Worm (Caenorhabditis elegans): ENCODE results near the gene kin-21.
A peak's percentile ranks its signal among the peaks of the same experiment; 100 is the strongest.

The kin-21 gene

DNA sequence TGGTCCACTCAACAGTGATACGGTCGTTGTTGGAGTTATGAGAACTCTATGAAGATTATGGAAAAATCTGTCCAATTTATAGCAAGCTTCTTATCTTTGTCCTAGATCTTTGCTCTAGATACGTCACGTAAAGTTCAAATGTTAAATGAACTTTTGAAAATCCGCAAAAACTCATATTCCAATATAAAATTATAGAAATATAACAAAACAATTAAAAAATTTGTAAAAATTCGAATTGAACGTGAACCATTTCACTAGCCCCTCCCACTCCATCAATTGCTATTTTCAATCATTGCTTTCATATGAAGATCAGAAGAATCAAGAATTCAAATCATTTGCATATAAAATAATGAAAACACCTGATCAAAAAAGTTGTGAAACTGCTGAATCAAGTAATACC is at the start of gene kin-21:
Gene kin-21 (plus strand): TSS at position 301 of the 400 bp plus-strand sequence.
- no peak for TF ChIP-seq dao-5 (tag; optimal IDR thresholded peaks at IDR 0.05)
- TF ChIP-seq him-1 (tag; optimal IDR thresholded peaks at IDR 0.05), result no peak
- TF ChIP-seq W03F9.2 (tag; optimal IDR thresholded peaks at IDR 0.05), result no peak

DNA sequence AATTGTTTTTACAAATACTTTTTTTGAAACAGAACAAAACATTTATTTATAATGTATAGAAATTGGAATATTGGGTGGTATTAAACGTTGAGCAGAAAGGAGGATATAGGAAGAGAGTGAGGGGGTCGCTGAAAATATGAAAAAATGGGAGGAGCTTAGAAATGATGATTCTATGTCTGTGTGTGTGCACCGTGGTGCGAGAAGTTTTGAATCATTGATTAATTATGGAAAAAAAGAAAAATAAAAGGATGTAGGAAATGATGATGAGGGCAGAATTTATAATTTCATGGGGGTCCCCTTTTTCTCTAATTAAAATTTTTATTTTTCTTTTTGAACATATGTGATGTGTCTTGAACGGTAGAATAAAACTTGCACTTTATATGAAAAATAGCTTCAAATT is 48.0 kb upstream of the kin-21 start, which contains the start of gene sre-4:
Gene sre-4 (minus strand): TSS at position 101 of the 400 bp plus-strand sequence.
- TF ChIP-seq dao-5 (tag; optimal IDR thresholded peaks at IDR 0.05) (no peak), W03F9.2 (tag; optimal IDR thresholded peaks at IDR 0.05) (no peak), him-1 (tag; optimal IDR thresholded peaks at IDR 0.05) (no peak)

DNA sequence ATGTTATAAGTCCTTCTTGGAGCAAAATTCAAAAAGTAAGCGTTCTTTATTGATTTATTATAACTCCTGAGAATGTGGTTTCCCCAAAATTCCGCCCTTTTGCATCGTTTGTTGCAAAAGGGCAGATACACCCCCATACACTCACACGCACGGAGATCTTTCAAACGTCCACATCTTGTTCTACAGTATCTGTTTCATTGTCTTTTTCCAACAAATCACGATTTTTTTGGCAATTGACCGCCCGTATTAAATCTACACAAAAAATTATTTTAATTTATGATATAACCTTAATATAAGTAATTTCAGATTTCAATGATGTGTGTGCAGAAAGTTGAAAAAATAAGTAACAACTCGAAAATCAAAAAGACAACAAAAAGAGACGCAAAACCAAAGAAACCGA is 43.2 kb upstream of the kin-21 start, which contains the start of gene T13F2.4:
Gene T13F2.4 (plus strand): TSS at position 301 of the 400 bp plus-strand sequence.
- TF ChIP-seq him-1 (tag; optimal IDR thresholded peaks at IDR 0.05) (no peak), dao-5 (tag; optimal IDR thresholded peaks at IDR 0.05) (no peak)

DNA sequence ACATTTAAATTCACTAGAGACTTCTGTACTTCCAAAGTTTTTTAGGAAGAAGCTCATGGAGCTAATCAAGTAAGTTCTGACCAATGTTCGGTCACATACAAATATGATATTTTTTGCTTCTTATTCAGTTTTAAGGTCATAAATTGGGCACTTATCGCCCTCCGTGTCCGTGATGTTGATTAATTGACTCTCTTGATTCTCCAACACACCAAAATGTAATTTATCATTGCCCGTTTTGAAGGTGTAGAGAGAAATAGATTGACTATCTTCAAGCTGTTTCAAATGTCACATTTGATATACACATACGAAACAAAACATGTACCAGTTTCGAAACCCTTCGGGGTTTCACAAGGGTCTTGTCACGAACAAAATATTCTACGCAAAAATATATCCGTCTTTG is 42.0 kb upstream of the kin-21 start:
- TF ChIP-seq dao-5 (tag; optimal IDR thresholded peaks at IDR 0.05) (no peak), W03F9.2 (tag; optimal IDR thresholded peaks at IDR 0.05) (no peak), him-1 (tag; optimal IDR thresholded peaks at IDR 0.05) (no peak)

DNA sequence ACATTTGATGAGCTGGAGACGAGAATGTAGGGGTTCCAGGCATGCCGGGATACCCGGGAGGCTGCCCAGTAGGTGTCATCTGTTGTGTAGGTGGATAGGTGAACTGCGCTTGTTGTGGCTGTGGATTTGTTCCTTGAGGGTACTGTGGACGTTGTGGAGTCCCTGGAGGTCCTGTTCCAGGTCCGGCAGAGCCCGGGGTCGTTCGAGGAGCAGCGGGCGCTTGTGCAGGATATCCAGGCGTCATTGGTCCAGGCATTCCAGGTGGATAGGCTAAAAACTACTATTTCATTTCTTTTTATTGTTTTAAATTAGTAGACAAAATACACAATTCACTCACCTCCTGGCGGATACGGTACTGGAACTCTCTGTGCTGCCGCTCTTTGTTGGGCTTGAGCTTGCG is 37.4 kb upstream of the kin-21 start:
- no peak for TF ChIP-seq him-1 (tag; optimal IDR thresholded peaks at IDR 0.05)
- TF ChIP-seq W03F9.2 (tag; optimal IDR thresholded peaks at IDR 0.05), result no peak
- TF ChIP-seq dao-5 (tag; optimal IDR thresholded peaks at IDR 0.05), result no peak

DNA sequence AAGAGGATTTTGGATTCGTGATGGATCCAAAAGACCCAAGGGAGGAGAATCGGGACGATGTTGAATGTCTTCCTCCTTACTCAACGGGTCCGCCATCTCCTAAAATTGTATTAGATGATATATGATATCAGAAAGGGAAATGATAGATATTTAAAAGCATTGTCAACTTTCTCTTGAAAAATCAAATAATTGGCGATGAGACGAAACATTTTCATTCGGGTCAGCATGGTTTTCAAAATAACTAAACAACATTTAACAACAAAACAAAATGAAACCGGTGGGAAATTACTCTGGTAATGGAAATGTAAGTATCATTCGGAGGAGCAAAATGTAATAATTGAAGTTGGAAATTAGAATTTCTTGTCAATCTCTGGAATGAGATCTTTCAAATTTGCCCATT is 36.2 kb upstream of the kin-21 start, which contains the start of gene pis-1:
Gene pis-1 (minus strand): TSS at position 101 of the 400 bp plus-strand sequence.
- TF ChIP-seq him-1 (tag; optimal IDR thresholded peaks at IDR 0.05), result no peak
- no peak for TF ChIP-seq W03F9.2 (tag; optimal IDR thresholded peaks at IDR 0.05)
- no peak for TF ChIP-seq dao-5 (tag; optimal IDR thresholded peaks at IDR 0.05)

DNA sequence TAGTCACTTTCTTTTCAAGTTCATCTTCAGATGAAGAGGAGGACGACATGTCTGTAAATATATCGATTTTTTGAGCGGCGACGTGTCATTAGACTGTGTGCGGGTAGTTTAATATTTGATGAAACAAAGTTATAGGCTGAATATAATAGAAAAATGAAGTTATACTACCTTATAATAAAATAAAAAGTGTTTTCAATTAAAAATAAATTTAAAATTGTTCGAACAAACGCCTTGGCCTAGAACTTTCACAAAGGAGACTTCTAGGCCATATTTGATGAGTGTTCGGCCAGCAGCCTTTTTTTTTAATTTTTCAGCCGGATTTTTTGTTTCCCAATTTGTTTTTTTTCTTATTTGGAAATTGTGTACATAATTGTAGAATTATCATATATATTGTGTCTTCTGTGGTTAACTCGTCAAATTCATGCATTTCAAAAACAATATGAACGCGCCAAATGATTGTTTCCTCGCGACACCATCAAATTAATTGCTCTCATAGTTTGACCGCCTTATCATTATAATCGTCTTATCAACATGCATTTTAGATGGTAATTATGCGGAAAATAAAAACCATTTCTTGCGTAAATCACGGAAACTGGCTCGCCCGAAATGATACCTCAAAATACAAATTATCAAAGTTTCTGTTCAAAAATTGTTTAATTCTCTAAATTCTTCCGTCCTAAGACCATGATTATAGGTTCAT is 35.2 kb upstream of the kin-21 start, which contains the start of gene T13F2.2:
Gene T13F2.2 (minus strand): TSS at position 51 of the 700 bp plus-strand sequence.
- TF ChIP-seq him-1 (tag; optimal IDR thresholded peaks at IDR 0.05) (no peak), W03F9.2 (tag; optimal IDR thresholded peaks at IDR 0.05) (no peak), dao-5 (tag; optimal IDR thresholded peaks at IDR 0.05) (no peak)

DNA sequence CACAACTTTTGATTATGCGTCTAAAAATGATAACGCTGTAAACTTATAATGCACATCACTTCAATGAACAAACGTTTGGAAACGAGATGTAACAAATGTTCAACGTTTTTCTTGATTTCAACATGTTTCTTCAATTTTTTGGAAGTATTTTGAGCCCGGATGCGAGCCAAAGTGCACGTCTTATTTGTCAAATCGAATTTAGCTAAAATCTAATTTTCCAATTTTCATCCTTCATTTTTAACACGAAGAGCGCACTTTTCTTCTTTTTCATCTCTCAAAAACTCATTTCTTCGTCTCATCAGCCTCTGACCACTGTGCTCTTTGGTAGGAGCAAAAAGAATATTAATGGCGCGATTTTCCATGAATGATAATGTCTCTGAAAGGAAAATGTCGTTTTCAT is 34.4 kb upstream of the kin-21 start:
- TF ChIP-seq him-1 (tag; optimal IDR thresholded peaks at IDR 0.05) (no peak), W03F9.2 (tag; optimal IDR thresholded peaks at IDR 0.05) (no peak), dao-5 (tag; optimal IDR thresholded peaks at IDR 0.05) (no peak)

DNA sequence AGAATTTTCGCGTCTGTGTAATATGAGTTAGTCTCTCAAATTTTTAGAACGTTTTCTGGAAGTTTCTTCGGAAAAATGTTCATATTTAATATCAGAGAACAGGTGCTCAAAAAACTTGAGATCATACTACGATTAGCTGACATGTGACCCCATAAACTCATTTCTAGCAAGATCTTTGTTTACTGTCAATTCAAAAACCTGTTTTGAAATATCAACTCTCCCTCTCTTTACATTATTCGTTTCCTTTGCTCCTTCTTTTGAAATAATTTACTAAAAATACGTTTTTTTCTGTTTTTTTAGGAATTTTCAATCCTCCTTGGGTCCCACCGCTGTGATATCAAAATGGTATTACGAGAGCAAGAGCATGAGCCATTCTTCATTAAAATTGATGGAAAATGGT is 33.6 kb upstream of the kin-21 start, which contains the start of gene fat-4:
Gene fat-4 (plus strand): TSS at position 301 of the 400 bp plus-strand sequence.
- TF ChIP-seq W03F9.2 (tag; optimal IDR thresholded peaks at IDR 0.05) (no peak), dao-5 (tag; optimal IDR thresholded peaks at IDR 0.05) (no peak), him-1 (tag; optimal IDR thresholded peaks at IDR 0.05) (no peak)

DNA sequence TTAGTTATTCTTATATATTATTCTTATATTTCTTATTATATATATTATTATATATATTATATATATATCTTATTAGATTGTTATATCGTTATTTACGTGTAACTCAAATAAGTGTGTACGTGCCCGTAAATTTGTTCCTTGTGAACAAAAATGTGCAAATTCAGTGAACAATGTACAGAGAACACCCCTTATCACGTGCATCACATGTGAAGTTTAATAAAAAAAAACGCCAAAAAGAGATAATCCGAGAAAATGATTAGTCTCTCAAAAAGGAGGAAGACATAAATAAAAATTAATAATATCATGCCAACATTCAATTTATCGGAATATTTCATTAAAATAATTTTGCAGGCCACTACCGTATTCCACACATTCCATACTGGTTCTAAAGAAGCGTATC is 33.0 kb upstream of the kin-21 start:
- TF ChIP-seq dao-5 (tag; optimal IDR thresholded peaks at IDR 0.05) (no peak), him-1 (tag; optimal IDR thresholded peaks at IDR 0.05) (no peak), W03F9.2 (tag; optimal IDR thresholded peaks at IDR 0.05) (no peak)

DNA sequence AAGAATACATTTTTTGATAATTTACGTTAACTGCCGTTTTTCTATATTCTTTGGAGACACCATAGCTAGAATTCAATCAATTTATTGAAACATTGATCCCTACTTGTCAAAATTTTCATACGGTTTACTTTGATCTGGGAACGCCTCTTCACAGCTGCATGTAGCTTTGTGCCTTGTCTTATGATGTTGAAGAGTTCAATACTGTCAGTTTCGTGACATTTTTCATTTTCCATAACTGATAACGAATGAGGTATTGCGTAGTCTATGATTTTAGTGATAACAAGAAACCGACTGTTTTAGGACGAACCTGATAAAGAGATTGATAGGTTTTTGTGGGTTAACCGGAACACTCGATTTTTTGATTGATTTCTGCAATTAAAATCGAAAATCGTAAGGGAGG is 31.3 kb upstream of the kin-21 start:
- TF ChIP-seq W03F9.2 (tag; optimal IDR thresholded peaks at IDR 0.05), result peak; percentile 2
- TF ChIP-seq dao-5 (tag; optimal IDR thresholded peaks at IDR 0.05), result no peak
- TF ChIP-seq him-1 (tag; optimal IDR thresholded peaks at IDR 0.05), result no peak

DNA sequence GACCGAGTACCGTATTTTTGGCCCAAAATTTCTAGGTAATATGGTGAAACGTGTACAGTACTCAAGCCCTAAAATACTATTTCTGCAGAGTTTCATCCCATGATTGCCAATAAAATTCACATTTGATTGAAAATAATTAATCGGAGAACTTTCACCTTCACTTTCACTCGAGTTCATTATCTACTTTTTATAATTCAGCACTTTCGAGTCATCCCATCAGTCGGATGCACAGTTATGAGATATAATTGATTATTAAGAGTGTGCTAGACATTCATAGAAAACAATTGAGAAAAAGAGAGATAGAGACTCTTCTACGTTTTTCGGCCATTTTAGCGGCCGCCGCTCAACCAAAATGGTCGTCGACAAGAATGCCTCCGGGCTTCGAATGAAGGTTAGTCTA is 30.0 kb upstream of the kin-21 start, which contains the start of gene fat-3:
Gene fat-3 (plus strand): TSS at position 313 of the 400 bp plus-strand sequence.
- no peak for TF ChIP-seq dao-5 (tag; optimal IDR thresholded peaks at IDR 0.05)
- TF ChIP-seq him-1 (tag; optimal IDR thresholded peaks at IDR 0.05), result no peak
- TF ChIP-seq W03F9.2 (tag; optimal IDR thresholded peaks at IDR 0.05), result no peak

DNA sequence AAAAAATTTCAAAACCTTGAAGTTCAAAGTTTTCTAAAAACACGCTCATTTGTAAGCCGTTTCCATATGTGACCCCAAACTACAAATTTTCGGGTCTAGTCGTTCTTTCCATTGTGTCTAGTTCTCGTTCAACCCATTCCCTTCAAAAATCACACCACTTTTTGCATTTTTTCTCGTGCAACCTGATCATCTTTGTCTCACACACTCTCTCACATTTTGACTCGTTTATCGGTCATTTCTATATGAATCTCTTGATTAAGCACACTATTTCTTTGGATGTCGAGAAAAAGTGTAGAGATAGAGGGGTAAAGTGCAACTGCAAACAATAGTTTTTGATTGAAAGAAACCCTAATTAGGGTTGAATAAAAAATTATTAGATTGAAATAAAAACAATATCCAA is 29.1 kb upstream of the kin-21 start:
- TF ChIP-seq W03F9.2 (tag; optimal IDR thresholded peaks at IDR 0.05) (peak; percentile 25), dao-5 (tag; optimal IDR thresholded peaks at IDR 0.05) (no peak)

DNA sequence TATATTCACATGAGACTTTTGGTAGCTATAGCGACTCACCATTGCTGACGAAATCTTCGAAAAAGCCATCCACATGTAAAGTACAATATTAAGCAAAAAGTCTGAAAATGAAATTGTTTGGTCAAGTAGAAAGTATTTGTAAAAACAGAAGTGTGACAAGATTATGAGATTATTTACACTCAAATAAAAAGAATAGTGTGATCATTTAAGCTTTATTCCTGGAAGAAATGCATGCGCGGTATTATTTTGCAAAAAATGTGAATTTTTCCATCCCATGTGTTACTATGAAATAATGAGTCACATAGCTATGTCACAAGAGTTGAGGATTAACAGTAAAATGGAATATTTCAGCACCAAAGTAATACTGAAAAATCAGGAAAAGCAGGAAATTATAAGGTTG is 22.1 kb upstream of the kin-21 start, which contains the start of gene dct-15:
Gene dct-15 (minus strand): TSS at position 101 of the 400 bp plus-strand sequence.
- TF ChIP-seq W03F9.2 (tag; optimal IDR thresholded peaks at IDR 0.05), result no peak
- TF ChIP-seq dao-5 (tag; optimal IDR thresholded peaks at IDR 0.05), result no peak

DNA sequence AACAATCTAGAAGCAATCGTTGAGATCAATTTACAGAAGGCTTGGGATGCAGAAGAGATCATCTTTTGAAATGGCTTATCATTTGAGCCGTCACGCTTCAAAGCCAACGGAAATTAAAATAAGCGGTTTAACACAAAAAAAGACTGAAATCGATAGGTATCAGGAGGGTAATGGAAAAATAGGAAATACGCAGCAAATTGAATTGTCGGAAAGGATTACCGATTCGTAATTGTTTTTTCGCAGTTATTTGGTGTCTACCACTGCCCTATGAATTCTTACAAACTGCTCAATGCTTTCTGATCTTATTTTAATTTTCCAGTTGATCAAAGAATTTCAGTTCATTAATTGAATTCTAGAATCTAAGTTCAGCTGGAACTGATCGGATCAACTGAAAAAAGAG is 21.2 kb upstream of the kin-21 start:
- TF ChIP-seq W03F9.2 (tag; optimal IDR thresholded peaks at IDR 0.05), result no peak
- TF ChIP-seq him-1 (tag; optimal IDR thresholded peaks at IDR 0.05), result no peak
- TF ChIP-seq dao-5 (tag; optimal IDR thresholded peaks at IDR 0.05), result no peak
